Worm (Caenorhabditis elegans) whole organism, young adult: ENCODE measurements around the gene rbg-1.

Source experiments
- akir-1 ChIP-seq: fragments of 200-800 bp; sonication (Bioruptor generic); optimal IDR thresholded peaks from 2 replicates; lab custom pipeline; 2018; ENCODE audit warnings: mild to moderate bottlenecking, missing genetic modification characterization, moderate library complexity, missing compliant biosample characterization
- ama-1 ChIP-seq, 3 experiments: fragments of 150-350 bp in 1 of 3; sonication (generic microtip) in 2 of 3; optimal IDR thresholded peaks; 2 replicates each; lab custom pipeline; 2014 to 2018; ENCODE audit warnings: missing biosample characterization in 2 of 3, missing genetic modification characterization in 2 of 3, missing genetic modification reagents in 2 of 3
- ekl-4 ChIP-seq: fragments of 200-800 bp; sonication (Bioruptor generic); IDR thresholded peaks from 2 replicates; pipeline ENCODE4 v1.3.6; 2022; ENCODE audit warnings: missing genetic modification reagents, missing genetic modification characterization, missing compliant biosample characterization
- nhr-27 ChIP-seq: fragments of 200-800 bp; sonication (Bioruptor generic); optimal IDR thresholded peaks from 2 replicates; lab custom pipeline; 2018; ENCODE audit warnings: mild to moderate bottlenecking, missing genetic modification characterization, moderate library complexity, missing compliant biosample characterization
- ztf-28 ChIP-seq: fragments of 200-800 bp; sonication (Bioruptor generic); IDR thresholded peaks from 2 replicates; pipeline ENCODE4 v1.3.6; 2022; ENCODE audit warnings: missing genetic modification reagents, missing genetic modification characterization, missing compliant biosample characterization

ce11 chrX:15006847-15007358 is 23.6 kb downstream of the rbg-1 start, which contains the start of gene ergi-2:
- TF ChIP-seq ama-1 (optimal IDR thresholded peaks at IDR 0.05; lab: Kevin White, UChicago) (no peak), ama-1 (GFP tag; optimal IDR thresholded peaks at IDR 0.05; lab: Kevin White, UChicago) (no peak), nhr-27 (tag; lab: Kevin White, UChicago) (no peak), akir-1 (GFP tag; lab: Kevin White, UChicago) (no peak), ztf-28 (GFP tag; lab: Robert Waterston, UW) (no peak), ekl-4 (GFP tag; lab: Robert Waterston, UW) (no peak)
